Worm (Caenorhabditis elegans): ENCODE results near the gene K07F5.14.
A peak's percentile ranks its signal among the peaks of the same experiment; 100 is the strongest.

The K07F5.14 gene

ce11 chrIV:9861921-9862320 lies at the start of gene K07F5.14:
TSS of gene K07F5.14 (plus strand) at chrIV:9862221.
- TF ChIP-seq F23B12.7 (tag; optimal IDR thresholded peaks at IDR 0.05; ENCODE audit: insufficient read depth) (no peak), ztf-26 (tag; optimal IDR thresholded peaks at IDR 0.05) (no peak), lir-1 (GFP tag; conservative IDR thresholded peaks at IDR 0.05) (no peak), pha-4 (tag; optimal IDR thresholded peaks at IDR 0.05) (no peak), lsl-1 (GFP tag; optimal IDR thresholded peaks at IDR 0.05) (peak; percentile 3), T07F8.4 (tag; optimal IDR thresholded peaks at IDR 0.05) (no peak), lin-40 (tag; optimal IDR thresholded peaks at IDR 0.05) (no peak), pbrm-1 (GFP tag; IDR thresholded peaks at IDR 0.05) (no peak), nhr-27 (tag; optimal IDR thresholded peaks at IDR 0.05) (no peak), sea-2 (GFP tag; IDR thresholded peaks at IDR 0.05) (no peak), dpff-1 (tag; optimal IDR thresholded peaks at IDR 0.05) (no peak), athp-1 (tag; optimal IDR thresholded peaks at IDR 0.05) (no peak), B0019.2 (GFP tag; conservative IDR thresholded peaks at IDR 0.05) (no peak), ceh-79 (tag; optimal IDR thresholded peaks at IDR 0.05) (no peak), B0261.1 (tag; optimal IDR thresholded peaks at IDR 0.05) (no peak), chd-7 (tag; optimal IDR thresholded peaks at IDR 0.05) (no peak), ztf-18 (tag; optimal IDR thresholded peaks at IDR 0.05) (no peak), attf-5 (GFP tag; optimal IDR thresholded peaks at IDR 0.05) (no peak), nhr-120 (GFP tag; IDR thresholded peaks at IDR 0.05) (no peak), nfyb-1 (GFP tag; IDR thresholded peaks at IDR 0.05) (no peak), die-1 (tag; optimal IDR thresholded peaks at IDR 0.05) (no peak), madf-6 (GFP tag; IDR thresholded peaks at IDR 0.05) (peak; percentile 35; the same call in 1 of the 2 replicates), gei-17 (GFP tag; optimal IDR thresholded peaks at IDR 0.05) (no peak), madf-3 (GFP tag; IDR thresholded peaks at IDR 0.05) (peak; percentile 59; the same call in 1 of the 2 replicates)

- TF ChIP-seq egrh-3 (GFP tag; IDR thresholded peaks at IDR 0.05) = no peak
- no peak for TF ChIP-seq ztf-26 (tag; optimal IDR thresholded peaks at IDR 0.05)
- TF ChIP-seq lin-35 (GFP tag; optimal IDR thresholded peaks at IDR 0.05) = no peak
- TF ChIP-seq nhr-179 (tag; optimal IDR thresholded peaks at IDR 0.05) = no peak
- TF ChIP-seq cebp-2 (GFP tag; IDR thresholded peaks at IDR 0.05) = no peak
- no peak for TF ChIP-seq C17E4.6 (GFP tag; IDR thresholded peaks at IDR 0.05)
- TF ChIP-seq F23B12.7 (tag; optimal IDR thresholded peaks at IDR 0.05; ENCODE audit: insufficient read depth) = no peak
- no peak for TF ChIP-seq dpl-1 (GFP tag; optimal IDR thresholded peaks at IDR 0.05)
- no peak for TF ChIP-seq lin-26 (GFP tag; IDR thresholded peaks at IDR 0.05)
- no peak for TF ChIP-seq madf-3 (GFP tag; IDR thresholded peaks at IDR 0.05)
- TF ChIP-seq hrde-1 (tag; optimal IDR thresholded peaks at IDR 0.05; ENCODE audit: borderline replicate concordance) = no peak
Observed at ce11 chrIV:9815432-9815831, 46.6 kb upstream of the K07F5.14 start, which contains the start of gene egl-20. TSS of gene egl-20 (minus strand) at chrIV:9815532.

DNA sequence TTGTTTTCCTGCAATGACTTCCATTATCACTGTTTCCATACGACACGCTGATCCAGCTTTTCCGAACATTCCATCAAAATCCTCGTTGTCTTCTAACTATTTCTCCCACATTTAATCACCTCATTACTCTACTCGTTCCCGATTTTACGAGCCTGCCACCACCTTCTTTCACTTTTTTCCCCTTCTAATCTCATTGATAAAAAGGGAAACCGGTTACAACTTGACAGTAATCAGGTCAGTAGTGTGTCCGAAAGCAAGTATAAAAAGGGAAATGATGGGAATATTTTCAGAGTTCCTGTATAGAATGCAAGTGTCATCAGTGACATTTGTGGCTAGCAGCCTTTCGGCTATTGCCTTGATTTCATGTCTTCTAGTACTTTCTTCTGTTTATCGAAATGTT lies 40.4 kb upstream of the K07F5.14 start, which contains the start of gene col-123:
Gene col-123, plus strand, starts transcription at position 301 of the 400 bp plus-strand sequence.
- TF ChIP-seq madf-8 (GFP tag; conservative IDR thresholded peaks at IDR 0.05) (no peak), lir-1 (GFP tag; conservative IDR thresholded peaks at IDR 0.05) (no peak), rec-8 (tag; optimal IDR thresholded peaks at IDR 0.05) (no peak), attf-5 (GFP tag; optimal IDR thresholded peaks at IDR 0.05) (no peak), attf-3 (GFP tag; conservative IDR thresholded peaks at IDR 0.05) (no peak), hmg-20 (GFP tag; IDR thresholded peaks at IDR 0.05) (no peak), F33H1.4 (GFP tag; IDR thresholded peaks at IDR 0.05) (no peak)
